Fruit fly (Drosophila melanogaster) whole organism, wandering third instar larva: ENCODE results near the gene Usp5.

Experiments used
- CG32264 ChIP-seq: fragments of 200-800 bp; sonication (Bioruptor generic); optimal IDR thresholded peaks from 2 replicates; lab custom pipeline; 2016; ENCODE audit warnings: missing biosample characterization, missing genetic modification characterization
- CG9705 ChIP-seq: fragments of 200-800 bp; sonication (Bioruptor generic); optimal IDR thresholded peaks from 2 replicates; lab custom pipeline; 2018; ENCODE audit warnings: missing biosample characterization, mild to moderate bottlenecking, missing genetic modification characterization
- Dfd ChIP-seq: fragments of >200 bp; optimal IDR thresholded peaks from 2 replicates; lab custom pipeline; 2017; ENCODE audit warnings: missing biosample characterization, missing genetic modification characterization
- Dif ChIP-seq: fragments of 200-275, 200-300 bp; sonication (Bioruptor generic); optimal IDR thresholded peaks from 2 replicates; lab custom pipeline; 2018; ENCODE audit warnings: missing biosample characterization, missing genetic modification characterization; ENCODE audit not compliant: partially characterized antibody
- GATAd ChIP-seq: sonication (Bioruptor generic); optimal IDR thresholded peaks from 2 replicates; lab custom pipeline; 2016; ENCODE audit warnings: missing biosample characterization, missing genetic modification characterization
- HLH106 ChIP-seq: fragments of 200-800 bp; optimal IDR thresholded peaks from 3 replicates; lab custom pipeline; 2019; ENCODE audit warnings: missing biosample characterization, mild to moderate bottlenecking, missing genetic modification characterization, moderate library complexity
- Hnf4 ChIP-seq: fragments of 200-800 bp; sonication (Bioruptor generic); optimal IDR thresholded peaks from 2 replicates; lab custom pipeline; 2016; ENCODE audit warnings: missing biosample characterization, mild to moderate bottlenecking, missing genetic modification characterization
- Hr78 ChIP-seq: fragments of >200 bp; optimal IDR thresholded peaks from 2 replicates; lab custom pipeline; 2017; ENCODE audit warnings: missing biosample characterization, missing genetic modification characterization
- Hr83 ChIP-seq: fragments of 200-300 bp; sonication (Bioruptor generic); optimal IDR thresholded peaks from 2 replicates; lab custom pipeline; 2016; ENCODE audit warnings: missing biosample characterization, mild to moderate bottlenecking, missing genetic modification characterization, moderate library complexity; ENCODE audit not compliant: poor library complexity, severe bottlenecking
- Jra ChIP-seq: sonication (Bioruptor generic); optimal IDR thresholded peaks from 2 replicates; lab custom pipeline; 2016; ENCODE audit warnings: missing biosample characterization, missing genetic modification characterization
- Mio ChIP-seq: sonication (Bioruptor generic); optimal IDR thresholded peaks from 2 replicates; lab custom pipeline; 2016; ENCODE audit warnings: missing biosample characterization, missing genetic modification characterization
- Myc ChIP-seq: fragments of >200 bp; optimal IDR thresholded peaks from 2 replicates; lab custom pipeline; 2017
- N ChIP-seq: fragments of >200 bp; optimal IDR thresholded peaks from 2 replicates; lab custom pipeline; 2018; ENCODE audit warnings: missing biosample characterization, missing external identifiers, missing genetic modification characterization
- OdsH ChIP-seq: fragments of 200-800 bp; sonication (Bioruptor generic); optimal IDR thresholded peaks from 2 replicates; lab custom pipeline; 2016; ENCODE audit warnings: missing biosample characterization, mild to moderate bottlenecking, missing genetic modification characterization
- Rel ChIP-seq, 2 experiments: fragments of 200-800 bp; sonication (Bioruptor generic) in 1 of 2; optimal IDR thresholded peaks; 2 replicates in 1 of 2; 3 replicates in 1 of 2; lab custom pipeline; 2016 to 2019; ENCODE audit warnings: mild to moderate bottlenecking in 2 of 2, missing biosample characterization in 2 of 2, missing genetic modification characterization in 2 of 2, moderate library complexity in 1 of 2
- Sp1 ChIP-seq: fragments of 200-800 bp; sonication (Bioruptor generic); optimal IDR thresholded peaks from 3 replicates; lab custom pipeline; 2019; ENCODE audit warnings: missing biosample characterization, mild to moderate bottlenecking, missing genetic modification characterization, moderate library complexity
- brk ChIP-seq: fragments of 200-800 bp; sonication (Bioruptor generic); optimal IDR thresholded peaks from 2 replicates; lab custom pipeline; 2016; ENCODE audit warnings: missing biosample characterization, mild to moderate bottlenecking, missing genetic modification characterization
- dl ChIP-seq, 2 experiments: fragments of 175-275, 200-275 bp in 1 of 2; fragments of 200-275 bp in 1 of 2; sonication (Bioruptor generic); optimal IDR thresholded peaks; lab custom pipeline; 2018; ENCODE audit warnings: mild to moderate bottlenecking in 2 of 2, missing biosample characterization in 2 of 2, missing genetic modification characterization in 2 of 2, moderate library complexity in 2 of 2; ENCODE audit not compliant: partially characterized antibody in 2 of 2, insufficient read depth in 1 of 2
- dsf ChIP-seq: sonication (Bioruptor generic); optimal IDR thresholded peaks from 2 replicates; lab custom pipeline; 2016; ENCODE audit warnings: missing biosample characterization, missing genetic modification characterization, borderline replicate concordance
- ey ChIP-seq: fragments of 200-800 bp; sonication (Bioruptor generic); optimal IDR thresholded peaks from 2 replicates; lab custom pipeline; 2016; ENCODE audit warnings: missing biosample characterization, missing genetic modification characterization
- foxo ChIP-seq, 2 experiments: fragments of 200-800 bp; sonication (Bioruptor generic); optimal IDR thresholded peaks; 2 replicates in 1 of 2; 3 replicates in 1 of 2; lab custom pipeline; 2016 to 2017; ENCODE audit warnings: missing biosample characterization in 2 of 2, missing genetic modification characterization in 2 of 2
- fru ChIP-seq: fragments of 200-800 bp; sonication (Bioruptor generic); optimal IDR thresholded peaks from 3 replicates; lab custom pipeline; 2016; ENCODE audit warnings: missing biosample characterization, mild to moderate bottlenecking, missing genetic modification characterization
- h ChIP-seq: fragments of 200-800 bp; sonication (Bioruptor generic); optimal IDR thresholded peaks from 3 replicates; lab custom pipeline; 2016; ENCODE audit warnings: missing biosample characterization, mild to moderate bottlenecking, missing genetic modification characterization
- jim ChIP-seq: fragments of 175-275, 200-325 bp; sonication (Bioruptor generic); optimal IDR thresholded peaks from 2 replicates; lab custom pipeline; 2016; ENCODE audit warnings: missing biosample characterization, mild to moderate bottlenecking, missing genetic modification characterization
- lola ChIP-seq: fragments of >200 bp; optimal IDR thresholded peaks from 2 replicates; lab custom pipeline; 2017; ENCODE audit warnings: missing biosample characterization, missing genetic modification characterization
- pan ChIP-seq: fragments of >200 bp; optimal IDR thresholded peaks from 2 replicates; lab custom pipeline; 2017
- sv ChIP-seq: fragments of 200-800 bp; sonication (Bioruptor generic); optimal IDR thresholded peaks from 3 replicates; lab custom pipeline; 2016; ENCODE audit warnings: missing biosample characterization, missing genetic modification characterization
- tai ChIP-seq: sonication (Bioruptor generic); optimal IDR thresholded peaks from 2 replicates; lab custom pipeline; 2016; ENCODE audit warnings: missing biosample characterization, missing genetic modification characterization
- usp ChIP-seq: fragments of >200 bp; optimal IDR thresholded peaks from 2 replicates; lab custom pipeline; 2017; ENCODE audit warnings: missing biosample characterization, missing genetic modification characterization
- woc ChIP-seq: sonication (Bioruptor generic); optimal IDR thresholded peaks from 2 replicates; lab custom pipeline; 2016; ENCODE audit warnings: missing biosample characterization, mild to moderate bottlenecking, missing genetic modification characterization

The Usp5 gene

dm6 chr3L:3192333-3192894 lies 44.3 kb upstream of the Usp5 start, which contains the start of gene CG14965:
TSS of gene CG14965 (minus strand) at chr3L:3192491.
- TF ChIP-seq Hr83 (peak; percentile 76), lola (GFP tag; lab: Kevin White, UChicago) (no peak), Jra (peak; percentile 8)

dm6 chr3L:3189647-3190046 lies 41.5 kb upstream of the Usp5 start, which contains the start of the genes CG42525 and CG14958:
TSS of gene CG42525 (minus strand) at chr3L:3189747.
TSS of gene CG14958 (plus strand) at chr3L:3189978.
- TF ChIP-seq HLH106 (tag; lab: Kevin White, UChicago): no peak
- TF ChIP-seq Hnf4: no peak
- TF ChIP-seq CG9705: no peak
- no peak for TF ChIP-seq pan (lab: Kevin White, UChicago)
- TF ChIP-seq dl (GFP tag; optimal IDR thresholded peaks at IDR 0.05; lab: Kevin White, UChicago; ENCODE audit: insufficient read depth in 1 of 2, partially characterized antibody in 2 of 2): no peak
- TF ChIP-seq tai (GFP tag; lab: Kevin White, UChicago): no peak
- no peak for TF ChIP-seq Hr78 (GFP tag; lab: Kevin White, UChicago)
- TF ChIP-seq usp (GFP tag; lab: Kevin White, UChicago): no peak

dm6 chr3L:3187263-3187662 lies 39.1 kb upstream of the Usp5 start, which contains the start of gene CG14957:
TSS of gene CG14957 (plus strand) at chr3L:3187563.
- TF ChIP-seq Hr83: peak; percentile 18
- no peak for TF ChIP-seq jim
- TF ChIP-seq Sp1 (GFP tag; lab: Kevin White, UChicago): peak; percentile 31
- peak; percentile 18 for TF ChIP-seq Hnf4

- TF ChIP-seq Dfd (GFP tag; lab: Kevin White, UChicago) (no peak), tai (GFP tag; lab: Kevin White, UChicago) (no peak), dl (GFP tag; optimal IDR thresholded peaks at IDR 0.05; lab: Kevin White, UChicago; ENCODE audit: insufficient read depth in 1 of 2, partially characterized antibody in 2 of 2) (no peak), foxo (GFP tag; optimal IDR thresholded peaks at IDR 0.05; lab: Kevin White, UChicago) (no peak), N (GFP tag; lab: Kevin White, UChicago) (no peak), dsf (GFP tag; lab: Kevin White, UChicago) (no peak), Hr78 (GFP tag; lab: Kevin White, UChicago) (no peak), lola (GFP tag; lab: Kevin White, UChicago) (no peak), brk (GFP tag; lab: Kevin White, UChicago) (no peak), OdsH (GFP tag; lab: Kevin White, UChicago) (no peak), Hnf4 (no peak), GATAd (GFP tag; lab: Kevin White, UChicago) (no peak), CG32264 (GFP tag; lab: Kevin White, UChicago) (no peak), h (GFP tag; lab: Kevin White, UChicago) (no peak), jim (no peak), ey (GFP tag; lab: Kevin White, UChicago) (no peak)
Measured at dm6 chr3L:3186364-3186763, 38.2 kb upstream of the Usp5 start, which contains the start of gene CG32284. TSS of gene CG32284 (plus strand) at chr3L:3186664.

- TF ChIP-seq h (GFP tag; lab: Kevin White, UChicago): no peak
- TF ChIP-seq woc (GFP tag; lab: Kevin White, UChicago): no peak
- no peak for TF ChIP-seq Mio (GFP tag; lab: Kevin White, UChicago)
- TF ChIP-seq foxo (GFP tag; optimal IDR thresholded peaks at IDR 0.05; lab: Kevin White, UChicago): no peak
- no peak for TF ChIP-seq sv (GFP tag; lab: Kevin White, UChicago)
- no peak for TF ChIP-seq Myc (lab: Kevin White, UChicago)
- no peak for TF ChIP-seq brk (GFP tag; lab: Kevin White, UChicago)
- no peak for TF ChIP-seq Hr78 (GFP tag; lab: Kevin White, UChicago)
- no peak for TF ChIP-seq dsf (GFP tag; lab: Kevin White, UChicago)
- no peak for TF ChIP-seq Dfd (GFP tag; lab: Kevin White, UChicago)
- TF ChIP-seq fru (GFP tag; lab: Kevin White, UChicago): no peak
- no peak for TF ChIP-seq Sp1 (GFP tag; lab: Kevin White, UChicago)
- no peak for TF ChIP-seq Hnf4
- TF ChIP-seq Rel (GFP tag; optimal IDR thresholded peaks at IDR 0.05; lab: Kevin White, UChicago): no peak
- TF ChIP-seq Rel (tag; optimal IDR thresholded peaks at IDR 0.05; lab: Kevin White, UChicago): no peak
- TF ChIP-seq CG9705: no peak
- TF ChIP-seq usp (GFP tag; lab: Kevin White, UChicago): no peak
- TF ChIP-seq Dif (GFP tag; lab: Kevin White, UChicago): no peak
- no peak for TF ChIP-seq pan (lab: Kevin White, UChicago)
- no peak for TF ChIP-seq GATAd (GFP tag; lab: Kevin White, UChicago)
Measured at dm6 chr3L:3184104-3184503, 35.9 kb upstream of the Usp5 start, which contains the start of gene CG42494. TSS of gene CG42494 (plus strand) at chr3L:3184404.
